Fruit fly (Drosophila melanogaster) Kc167 (cell line): ENCODE data around the gene ATPsynE.

Experiments used
- Sin3A ChIP-seq: fragments of >200 bp; optimal IDR thresholded peaks from 2 replicates; lab custom pipeline; 2018; ENCODE audit warnings: missing external identifiers
- insv ChIP-seq: fragments of >200 bp; optimal IDR thresholded peaks from 3 replicates; lab custom pipeline; 2018; ENCODE audit warnings: missing external identifiers
- psq ChIP-seq: fragments of >200 bp; optimal IDR thresholded peaks from 2 replicates; lab custom pipeline; 2017; ENCODE audit warnings: missing external identifiers
- ttk ChIP-seq: sonication (Bioruptor generic); optimal IDR thresholded peaks from 2 replicates; lab custom pipeline; 2017; ENCODE audit warnings: missing external identifiers

dm6 chr3R:14369481-14370198, 42.9 kb downstream of the ATPsynE start:
- TF ChIP-seq Sin3A (lab: Kevin White, UChicago) = no peak
- no peak for TF ChIP-seq insv (lab: Kevin White, UChicago)
- TF ChIP-seq ttk (lab: Kevin White, UChicago) = no peak
- TF ChIP-seq psq = no peak
